Fruit fly (Drosophila melanogaster): ENCODE data around the gene CG31909.

DNA sequence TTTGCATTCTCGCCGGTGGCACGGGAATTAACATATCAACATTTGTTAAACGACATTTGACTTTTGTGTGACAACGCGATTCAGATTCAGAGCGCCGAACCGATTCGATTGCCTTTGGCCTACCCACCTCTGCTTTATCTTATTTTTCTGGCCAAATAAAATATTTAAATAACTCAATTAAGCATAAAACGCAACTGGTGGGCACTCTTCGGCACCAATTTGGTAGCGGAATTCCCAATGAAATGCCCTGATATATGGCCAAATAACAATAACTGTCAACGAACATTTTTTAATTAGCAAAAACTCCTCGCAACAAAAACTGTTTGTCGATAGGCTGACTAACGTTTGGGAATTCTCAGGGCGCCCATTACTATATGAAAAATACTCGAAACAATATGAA lies 26.8 kb downstream of the CG31909 start:
- TF ChIP-seq run (tag; optimal IDR thresholded peaks at IDR 0.05) (no peak), zfh1 (GFP tag; IDR thresholded peaks at IDR 0.05) (no peak), chinmo (GFP tag; IDR thresholded peaks at IDR 0.05; ENCODE audit: partially characterized antibody) (0 out of 4 replicates have a peak, but pooled peaks have one; percentile 57)
